Fruit fly (Drosophila melanogaster): Measurements from ENCODE around the gene Pex16.

- TF ChIP-seq CG34367 (tag; optimal IDR thresholded peaks at IDR 0.05): no peak
- no peak for TF ChIP-seq Snoo (tag; optimal IDR thresholded peaks at IDR 0.05)
- no peak for TF ChIP-seq CG17806 (tag; optimal IDR thresholded peaks at IDR 0.05)
- no peak for TF ChIP-seq CG15710 (tag; optimal IDR thresholded peaks at IDR 0.05)
- no peak for TF ChIP-seq Pif1A (GFP tag; optimal IDR thresholded peaks at IDR 0.05)
- peak; percentile 36 for TF ChIP-seq D1 (tag; optimal IDR thresholded peaks at IDR 0.05)
- TF ChIP-seq CG8301 (tag; optimal IDR thresholded peaks at IDR 0.05): no peak
- TF ChIP-seq CG9948 (tag; optimal IDR thresholded peaks at IDR 0.05): no peak
- no peak for TF ChIP-seq rn (GFP tag; IDR thresholded peaks at IDR 0.05)
- no peak for TF ChIP-seq CG13204 (GFP tag; optimal IDR thresholded peaks at IDR 0.05)
- TF ChIP-seq Pif1B (GFP tag; optimal IDR thresholded peaks at IDR 0.05): no peak
Measured at dm6 chr3L:20823206-20823803, 45.2 kb upstream of the Pex16 start.
